Worm (Caenorhabditis elegans) whole organism, L2 larva: ENCODE results near the gene clec-177.

Experiments
- R02D3.7 ChIP-seq: fragments of 150-350 bp; optimal IDR thresholded peaks from 2 replicates; lab custom pipeline; 2014; ENCODE audit warnings: missing biosample characterization, missing genetic modification characterization
- Y55F3AM.14 ChIP-seq: fragments of 200-800 bp; sonication (Bioruptor generic); optimal IDR thresholded peaks from 2 replicates; lab custom pipeline; 2018; ENCODE audit warnings: mild to moderate bottlenecking, missing genetic modification characterization, missing compliant biosample characterization
- alr-1 ChIP-seq: fragments of 150-350 bp; optimal IDR thresholded peaks from 2 replicates; lab custom pipeline; 2014; ENCODE audit warnings: missing biosample characterization, missing genetic modification characterization
- blmp-1 ChIP-seq: sonication (generic microtip); optimal IDR thresholded peaks from 2 replicates; lab custom pipeline; 2017; ENCODE audit warnings: missing genetic modification characterization, mild to moderate bottlenecking, missing compliant biosample characterization, antibody characterized with exemption, moderate library complexity; ENCODE audit not compliant: insufficient read depth
- elt-3 ChIP-seq: sonication (generic microtip); optimal IDR thresholded peaks from 2 replicates; lab custom pipeline; 2017; ENCODE audit warnings: missing biosample characterization, missing genetic modification characterization
- nhr-12 ChIP-seq: fragments of 150-350 bp; optimal IDR thresholded peaks from 2 replicates; lab custom pipeline; 2014; ENCODE audit warnings: missing biosample characterization, missing genetic modification characterization
- sem-4 ChIP-seq: fragments of 150-350 bp; optimal IDR thresholded peaks from 2 replicates; lab custom pipeline; 2014; ENCODE audit warnings: missing biosample characterization, missing genetic modification reagents, missing genetic modification characterization
- sma-3 ChIP-seq: sonication (generic microtip); optimal IDR thresholded peaks from 2 replicates; lab custom pipeline; 2016; ENCODE audit warnings: missing genetic modification reagents, missing genetic modification characterization, missing compliant biosample characterization
- unc-39 ChIP-seq: fragments of 150-350 bp; optimal IDR thresholded peaks from 2 replicates; lab custom pipeline; 2014; ENCODE audit warnings: missing biosample characterization, missing genetic modification characterization
- zag-1 ChIP-seq: fragments of 150-350 bp; optimal IDR thresholded peaks from 2 replicates; lab custom pipeline; 2014; ENCODE audit warnings: missing biosample characterization, missing genetic modification characterization

DNA sequence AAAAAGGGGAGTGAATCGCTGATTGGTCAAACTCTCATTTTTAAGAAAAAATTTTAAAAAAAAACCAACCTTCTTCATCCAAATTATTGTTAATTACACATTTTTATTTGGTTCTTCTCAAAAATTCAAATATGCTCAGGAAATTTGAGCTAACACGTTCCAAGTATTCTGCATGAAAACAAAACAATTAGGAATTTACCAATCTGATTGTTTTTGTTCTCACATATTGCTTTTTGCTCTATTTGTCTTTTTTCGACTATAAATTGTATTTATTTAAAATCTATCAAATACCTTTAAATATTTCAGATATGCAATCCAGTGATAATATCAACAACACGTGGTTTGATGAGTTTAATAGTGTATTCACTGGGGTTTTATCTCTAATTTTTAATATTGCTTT, 25.9 kb downstream of the clec-177 start, which contains the start of gene srm-1:
- no peak for TF ChIP-seq blmp-1 (tag; lab: Kevin White, UChicago)
- no peak for TF ChIP-seq elt-3
- TF ChIP-seq sma-3 (GFP tag; lab: Kevin White, UChicago): no peak
- no peak for TF ChIP-seq nhr-12 (tag; lab: Kevin White, UChicago)
- TF ChIP-seq sem-4 (tag; lab: Kevin White, UChicago): no peak
- no peak for TF ChIP-seq Y55F3AM.14
- TF ChIP-seq zag-1 (tag; lab: Kevin White, UChicago): no peak
- no peak for TF ChIP-seq alr-1
- no peak for TF ChIP-seq unc-39 (tag; lab: Kevin White, UChicago)
- no peak for TF ChIP-seq R02D3.7 (tag; lab: Kevin White, UChicago)
